Worm (Caenorhabditis elegans) whole organism, mixed stage, embryonic: Measurements from ENCODE around the gene daf-12.

ENCODE experiments used
- bed-3 ChIP-seq: fragments of 200-800 bp; sonication (Bioruptor generic); optimal IDR thresholded peaks from 3 replicates; lab custom pipeline; 2018; ENCODE audit warnings: mild to moderate bottlenecking, missing genetic modification characterization, moderate library complexity, missing compliant biosample characterization
- blmp-1 ChIP-seq: fragments of 150-350 bp; optimal IDR thresholded peaks from 2 replicates; lab custom pipeline; 2014; ENCODE audit warnings: missing biosample characterization, missing genetic modification characterization
- ceh-39 ChIP-seq: fragments of 150-350 bp; optimal IDR thresholded peaks from 2 replicates; lab custom pipeline; 2014; ENCODE audit warnings: missing biosample characterization, missing genetic modification characterization
- ceh-43 ChIP-seq: fragments of 200-800 bp; sonication (Bioruptor generic); optimal IDR thresholded peaks from 2 replicates; lab custom pipeline; 2018; ENCODE audit warnings: mild to moderate bottlenecking, missing genetic modification characterization, moderate library complexity, missing compliant biosample characterization
- ceh-83 ChIP-seq: fragments of 200-800 bp; sonication (Bioruptor generic); optimal IDR thresholded peaks from 2 replicates; lab custom pipeline; 2018; ENCODE audit warnings: mild to moderate bottlenecking, missing genetic modification characterization, missing compliant biosample characterization
- drap-1 ChIP-seq: fragments of 200-800 bp; sonication (Bioruptor generic); optimal IDR thresholded peaks from 3 replicates; lab custom pipeline; 2018; ENCODE audit warnings: mild to moderate bottlenecking, missing genetic modification characterization, missing compliant biosample characterization
- elt-1 ChIP-seq: sonication (generic microtip); optimal IDR thresholded peaks from 2 replicates; lab custom pipeline; 2017; ENCODE audit warnings: missing genetic modification characterization, mild to moderate bottlenecking, missing compliant biosample characterization, antibody characterized with exemption, moderate library complexity, borderline replicate concordance; ENCODE audit not compliant: insufficient read depth
- elt-3 ChIP-seq: fragments of 150-350 bp; optimal IDR thresholded peaks from 2 replicates; lab custom pipeline; 2014; ENCODE audit warnings: missing biosample characterization, missing genetic modification characterization
- flh-1 ChIP-seq: fragments of 200-800 bp; sonication (Bioruptor generic); optimal IDR thresholded peaks from 2 replicates; lab custom pipeline; 2018; ENCODE audit warnings: mild to moderate bottlenecking, missing genetic modification characterization, moderate library complexity, missing compliant biosample characterization
- ham-2 ChIP-seq: fragments of 200-800 bp; sonication (Bioruptor generic); optimal IDR thresholded peaks from 2 replicates; lab custom pipeline; 2018; ENCODE audit warnings: mild to moderate bottlenecking, missing genetic modification characterization, missing compliant biosample characterization
- hlh-1 ChIP-seq: fragments of 150-350 bp; optimal IDR thresholded peaks from 2 replicates; lab custom pipeline; 2014; ENCODE audit warnings: missing biosample characterization, missing genetic modification reagents, missing genetic modification characterization
- lin-13 ChIP-seq: fragments of 150-350 bp; optimal IDR thresholded peaks from 2 replicates; lab custom pipeline; 2014; ENCODE audit warnings: missing biosample characterization, missing genetic modification characterization
- lin-32 ChIP-seq: fragments of 200-800 bp; sonication (Bioruptor generic); optimal IDR thresholded peaks from 2 replicates; lab custom pipeline; 2018; ENCODE audit warnings: mild to moderate bottlenecking, missing genetic modification characterization, missing compliant biosample characterization
- lsy-2 ChIP-seq: fragments of 150-350 bp; optimal IDR thresholded peaks from 2 replicates; lab custom pipeline; 2014; ENCODE audit warnings: missing biosample characterization, missing genetic modification characterization
- mab-5 ChIP-seq: fragments of 150-350 bp; optimal IDR thresholded peaks from 2 replicates; lab custom pipeline; 2014; ENCODE audit warnings: missing biosample characterization, missing genetic modification characterization
- mep-1 ChIP-seq: fragments of 150-350 bp; optimal IDR thresholded peaks from 2 replicates; lab custom pipeline; 2017; ENCODE audit warnings: missing biosample characterization, missing genetic modification reagents, missing genetic modification characterization, inconsistent platforms
- nhr-12 ChIP-seq: fragments of 150-350 bp; optimal IDR thresholded peaks from 2 replicates; lab custom pipeline; 2014; ENCODE audit warnings: missing biosample characterization, missing genetic modification characterization
- nhr-2 ChIP-seq: fragments of 150-350 bp; optimal IDR thresholded peaks from 2 replicates; lab custom pipeline; 2014; ENCODE audit warnings: missing biosample characterization, missing genetic modification characterization
- nhr-237 ChIP-seq: fragments of 150-350 bp; optimal IDR thresholded peaks from 2 replicates; lab custom pipeline; 2014; ENCODE audit warnings: missing biosample characterization, missing genetic modification characterization
- nhr-28 ChIP-seq: fragments of 150-350 bp; optimal IDR thresholded peaks from 2 replicates; lab custom pipeline; 2014; ENCODE audit warnings: missing biosample characterization, missing genetic modification characterization
- nhr-76 ChIP-seq: sonication (generic microtip); optimal IDR thresholded peaks from 2 replicates; lab custom pipeline; 2017; ENCODE audit warnings: missing biosample characterization, missing genetic modification characterization
- sem-2 ChIP-seq: fragments of 200-800 bp; sonication (Bioruptor generic); optimal IDR thresholded peaks from 2 replicates; lab custom pipeline; 2018; ENCODE audit warnings: mild to moderate bottlenecking, missing genetic modification characterization, missing compliant biosample characterization
- snpc-4 ChIP-seq: fragments of 150-350 bp; optimal IDR thresholded peaks from 2 replicates; lab custom pipeline; 2014; ENCODE audit warnings: missing biosample characterization, missing genetic modification characterization
- sptf-1 ChIP-seq: sonication (generic microtip); optimal IDR thresholded peaks from 2 replicates; lab custom pipeline; 2017; ENCODE audit warnings: mild to moderate bottlenecking, missing genetic modification characterization, moderate library complexity, missing compliant biosample characterization
- tbx-8 ChIP-seq: fragments of 200-800 bp; sonication (Bioruptor generic); optimal IDR thresholded peaks from 2 replicates; lab custom pipeline; 2018; ENCODE audit warnings: mild to moderate bottlenecking, missing genetic modification characterization, moderate library complexity, missing compliant biosample characterization
- unc-120 ChIP-seq: sonication (generic microtip); optimal IDR thresholded peaks from 2 replicates; lab custom pipeline; 2017; ENCODE audit warnings: missing genetic modification characterization, missing compliant biosample characterization; ENCODE audit not compliant: poor library complexity, severe bottlenecking
- unc-62 ChIP-seq: fragments of 150-350 bp; optimal IDR thresholded peaks from 2 replicates; lab custom pipeline; 2014; ENCODE audit warnings: missing biosample characterization, missing genetic modification reagents, missing genetic modification characterization
- zip-8 ChIP-seq: fragments of 150-350 bp; optimal IDR thresholded peaks from 2 replicates; lab custom pipeline; 2014; ENCODE audit warnings: missing biosample characterization, missing genetic modification characterization
- ztf-11 ChIP-seq: fragments of 150-350 bp; optimal IDR thresholded peaks from 2 replicates; lab custom pipeline; 2014; ENCODE audit warnings: missing biosample characterization, missing genetic modification characterization

daf-12 gene

ce11 chrX:10684533-10684932 is 48.8 kb downstream of the daf-12 start:
- TF ChIP-seq snpc-4 (tag; lab: Kevin White, UChicago) (no peak), ceh-39 (no peak), tbx-8 (no peak), mab-5 (tag; lab: Kevin White, UChicago) (no peak), ztf-11 (tag; lab: Kevin White, UChicago) (no peak), bed-3 (no peak), ceh-43 (GFP tag; lab: Kevin White, UChicago) (no peak), unc-62 (peak; percentile 78), nhr-237 (no peak), hlh-1 (tag; lab: Kevin White, UChicago) (peak; percentile 30), unc-120 (tag; lab: Kevin White, UChicago) (peak; percentile 61), sptf-1 (tag; lab: Kevin White, UChicago) (no peak), nhr-2 (tag; lab: Kevin White, UChicago) (no peak), nhr-28 (tag; lab: Kevin White, UChicago) (no peak)

- peak; percentile 11 for TF ChIP-seq unc-62
- no peak for TF ChIP-seq drap-1 (GFP tag; lab: Kevin White, UChicago)
- TF ChIP-seq nhr-76 (tag; lab: Kevin White, UChicago): no peak
Observed at ce11 chrX:10686487-10686886, 50.8 kb downstream of the daf-12 start.

- TF ChIP-seq lin-32 (GFP tag; lab: Kevin White, UChicago): no peak
- TF ChIP-seq mep-1: no peak
- no peak for TF ChIP-seq ztf-11 (tag; lab: Kevin White, UChicago)
- no peak for TF ChIP-seq tbx-8
- no peak for TF ChIP-seq zip-8
- no peak for TF ChIP-seq unc-120 (tag; lab: Kevin White, UChicago)
- TF ChIP-seq elt-1 (tag; lab: Kevin White, UChicago): no peak
- no peak for TF ChIP-seq sptf-1 (tag; lab: Kevin White, UChicago)
- no peak for TF ChIP-seq sem-2 (GFP tag; lab: Kevin White, UChicago)
- no peak for TF ChIP-seq ceh-43 (GFP tag; lab: Kevin White, UChicago)
- no peak for TF ChIP-seq unc-62
- TF ChIP-seq lsy-2: no peak
- no peak for TF ChIP-seq elt-3 (tag; lab: Kevin White, UChicago)
- TF ChIP-seq mab-5 (tag; lab: Kevin White, UChicago): no peak
Observed at ce11 chrX:10687317-10687716, 51.6 kb downstream of the daf-12 start.

ce11 chrX:10688311-10688710 is 52.6 kb downstream of the daf-12 start:
- no peak for TF ChIP-seq flh-1 (GFP tag; lab: Kevin White, UChicago)
- TF ChIP-seq, all 35 proteins: peak for 0

ce11 chrX:10689729-10690128 is 54.0 kb downstream of the daf-12 start:
- TF ChIP-seq sptf-1 (tag; lab: Kevin White, UChicago): no peak
- TF ChIP-seq bed-3: no peak
- TF ChIP-seq nhr-237: no peak
- no peak for TF ChIP-seq blmp-1 (tag; lab: Kevin White, UChicago)
- no peak for TF ChIP-seq ceh-39
- no peak for TF ChIP-seq nhr-12 (tag; lab: Kevin White, UChicago)

ce11 chrX:10691232-10691631 is 55.5 kb downstream of the daf-12 start:
- TF ChIP-seq blmp-1 (tag; lab: Kevin White, UChicago): peak; percentile 80
- TF ChIP-seq lin-32 (GFP tag; lab: Kevin White, UChicago): no peak
- no peak for TF ChIP-seq nhr-2 (tag; lab: Kevin White, UChicago)
- no peak for TF ChIP-seq ceh-83 (GFP tag; lab: Kevin White, UChicago)
- peak; percentile 55 for TF ChIP-seq elt-1 (tag; lab: Kevin White, UChicago)
- no peak for TF ChIP-seq ceh-39
- TF ChIP-seq ham-2 (GFP tag; lab: Kevin White, UChicago): no peak
- no peak for TF ChIP-seq ceh-43 (GFP tag; lab: Kevin White, UChicago)
- TF ChIP-seq nhr-12 (tag; lab: Kevin White, UChicago): no peak
- TF ChIP-seq nhr-237: no peak
- no peak for TF ChIP-seq mab-5 (tag; lab: Kevin White, UChicago)
- no peak for TF ChIP-seq lin-13 (tag; lab: Kevin White, UChicago)
- TF ChIP-seq hlh-1 (tag; lab: Kevin White, UChicago): no peak
- TF ChIP-seq zip-8: no peak
- no peak for TF ChIP-seq snpc-4 (tag; lab: Kevin White, UChicago)
- no peak for TF ChIP-seq unc-120 (tag; lab: Kevin White, UChicago)
- TF ChIP-seq, all 35 proteins: peak for 2
